Fruit fly (Drosophila melanogaster) S2 (cell line): Measurements from ENCODE around the gene CG14518.

Source experiments
- CG8478 ChIP-seq: fragments of >200 bp; optimal IDR thresholded peaks from 2 replicates; lab custom pipeline; 2018
- CTCF ChIP-seq, 2 experiments: fragments of >200 bp; optimal IDR thresholded peaks; 2 replicates each; lab custom pipeline; 2018

DNA sequence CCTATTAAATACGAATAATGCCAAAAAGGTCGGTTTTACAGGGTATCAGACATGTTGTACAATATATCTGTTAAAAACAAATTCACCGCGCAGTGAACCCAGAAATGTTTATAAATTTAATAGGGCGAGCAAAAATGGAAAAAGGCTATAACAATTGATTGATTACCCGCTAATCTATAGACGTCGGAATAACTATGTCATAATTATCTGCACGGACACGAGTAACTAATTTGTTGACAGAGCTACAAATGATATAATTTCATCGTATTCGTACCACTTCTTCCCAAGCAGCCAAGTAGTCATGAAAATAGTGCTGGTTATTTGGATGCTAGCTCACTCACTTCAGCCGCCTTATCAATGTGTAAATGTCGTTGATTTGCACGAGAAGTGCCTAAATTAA is at the start of gene CG14518:
- no peak for TF ChIP-seq CTCF (optimal IDR thresholded peaks at IDR 0.05; lab: Kevin White, UChicago)
- no peak for TF ChIP-seq CG8478 (lab: Kevin White, UChicago)
